Fruit fly (Drosophila melanogaster) whole organism, embryonic: ENCODE measurements around the gene MICU3.

Source experiments
- Asciz ChIP-seq: fragments of 200-800 bp; sonication (Bioruptor generic); optimal IDR thresholded peaks from 2 replicates; lab custom pipeline; 2017; ENCODE audit warnings: missing biosample characterization, mild to moderate bottlenecking, missing genetic modification characterization, missing genetic modification reagents
- Blimp-1 ChIP-seq: fragments of 200-800 bp; sonication (Bioruptor generic); optimal IDR thresholded peaks from 3 replicates; lab custom pipeline; 2018; ENCODE audit warnings: missing biosample characterization, missing genetic modification characterization, mild to moderate bottlenecking, moderate library complexity, missing genetic modification reagents
- CG10147 ChIP-seq: fragments of 200-800 bp; sonication (Bioruptor generic); optimal IDR thresholded peaks from 2 replicates; lab custom pipeline; 2019; ENCODE audit warnings: missing biosample characterization, mild to moderate bottlenecking, missing genetic modification characterization, moderate library complexity
- CG1024 ChIP-seq: fragments of 200-800 bp; sonication (Bioruptor generic); IDR thresholded peaks from 2 replicates; pipeline ENCODE4 v1.3.6; 2022; ENCODE audit warnings: missing biosample characterization, missing genetic modification characterization
- CG10431 ChIP-seq: fragments of 200-800 bp; sonication (Bioruptor generic); optimal IDR thresholded peaks from 3 replicates; lab custom pipeline; 2018; ENCODE audit warnings: missing biosample characterization, mild to moderate bottlenecking, missing genetic modification characterization
- CG11247 ChIP-seq: fragments of 200-800 bp; sonication (Bioruptor generic); IDR thresholded peaks from 2 replicates; pipeline ENCODE4 v1.3.6; 2022; ENCODE audit warnings: missing biosample characterization, missing genetic modification characterization
- CG15514 ChIP-seq: fragments of 200-800 bp; sonication (Bioruptor generic); optimal IDR thresholded peaks from 3 replicates; lab custom pipeline; 2017; ENCODE audit warnings: missing biosample characterization, missing genetic modification characterization, mild to moderate bottlenecking, moderate library complexity, missing genetic modification reagents
- CG17186 ChIP-seq: fragments of 200-800 bp; sonication (Bioruptor generic); optimal IDR thresholded peaks from 3 replicates; lab custom pipeline; 2017; ENCODE audit warnings: missing biosample characterization, missing genetic modification reagents, missing genetic modification characterization
- CG18764 ChIP-seq: fragments of 200-800 bp; sonication (Bioruptor generic); optimal IDR thresholded peaks from 3 replicates; lab custom pipeline; 2016; ENCODE audit warnings: missing biosample characterization, missing genetic modification characterization
- CG2889 ChIP-seq: fragments of 200-800 bp; sonication (Bioruptor generic); IDR thresholded peaks from 3 replicates; pipeline ENCODE4 v1.3.6; 2022; ENCODE audit warnings: missing biosample characterization, missing genetic modification characterization
- CG31224 ChIP-seq: fragments of 200-800 bp; sonication (Bioruptor generic); IDR thresholded peaks from 2 replicates; pipeline ENCODE4 v1.3.6; 2022; ENCODE audit warnings: missing biosample characterization, missing genetic modification characterization
- CG3163 ChIP-seq: fragments of 200-800 bp; sonication (Bioruptor generic); optimal IDR thresholded peaks from 3 replicates; lab custom pipeline; 2016; ENCODE audit warnings: missing biosample characterization, missing genetic modification characterization
- CG4404 ChIP-seq: fragments of 200-800 bp; sonication (Bioruptor generic); IDR thresholded peaks from 2 replicates; pipeline ENCODE4 v1.3.6; 2022; ENCODE audit warnings: missing biosample characterization, missing genetic modification characterization
- CG4617 ChIP-seq: fragments of 200-800 bp; sonication (Bioruptor generic); optimal IDR thresholded peaks from 3 replicates; lab custom pipeline; 2016; ENCODE audit warnings: missing biosample characterization, missing genetic modification characterization, borderline replicate concordance
- CG6683 ChIP-seq: fragments of 200-800 bp; sonication (Bioruptor generic); optimal IDR thresholded peaks from 2 replicates; lab custom pipeline; 2017; ENCODE audit warnings: missing biosample characterization, mild to moderate bottlenecking, missing genetic modification characterization, missing genetic modification reagents
- CG6813 ChIP-seq: fragments of 200-800 bp; sonication (Bioruptor generic); optimal IDR thresholded peaks from 2 replicates; lab custom pipeline; 2017; ENCODE audit warnings: missing biosample characterization, missing genetic modification characterization, mild to moderate bottlenecking, moderate library complexity, missing genetic modification reagents
- CG6854 ChIP-seq: fragments of 200-800 bp; sonication (Bioruptor generic); optimal IDR thresholded peaks from 3 replicates; lab custom pipeline; 2017; ENCODE audit warnings: missing biosample characterization, mild to moderate bottlenecking, missing genetic modification characterization
- CG8089 ChIP-seq: fragments of 200-800 bp; sonication (Bioruptor generic); optimal IDR thresholded peaks from 3 replicates; lab custom pipeline; 2016; ENCODE audit warnings: missing biosample characterization, missing genetic modification characterization
- CG9437 ChIP-seq: fragments of 200-800 bp; sonication (Bioruptor generic); optimal IDR thresholded peaks from 2 replicates; lab custom pipeline; 2018; ENCODE audit warnings: missing biosample characterization, mild to moderate bottlenecking, missing genetic modification characterization
- CkIIα-i1 ChIP-seq: fragments of 200-800 bp; sonication (Bioruptor generic); IDR thresholded peaks from 2 replicates; pipeline ENCODE4 v1.3.6; 2022; ENCODE audit warnings: missing biosample characterization, missing genetic modification characterization
- CrebB ChIP-seq: fragments of 200-800 bp; sonication (Bioruptor generic); optimal IDR thresholded peaks from 3 replicates; lab custom pipeline; 2018; ENCODE audit warnings: missing biosample characterization, mild to moderate bottlenecking, missing genetic modification characterization
- Dbx ChIP-seq: fragments of 200-800 bp; sonication (Bioruptor generic); IDR thresholded peaks from 3 replicates; pipeline ENCODE4 v1.3.6; 2022; ENCODE audit warnings: missing biosample characterization, missing genetic modification characterization
- Drgx ChIP-seq: fragments of 200-800 bp; sonication (Bioruptor generic); IDR thresholded peaks from 2 replicates; pipeline ENCODE4 v1.3.6; 2022; ENCODE audit warnings: missing biosample characterization, missing genetic modification characterization
- HHEX ChIP-seq: fragments of 200-800 bp; sonication (Bioruptor generic); optimal IDR thresholded peaks from 3 replicates; lab custom pipeline; 2017; ENCODE audit warnings: missing biosample characterization, mild to moderate bottlenecking, missing genetic modification characterization, missing genetic modification reagents
- Hr3 ChIP-seq: fragments of 200-800 bp; sonication (Bioruptor generic); optimal IDR thresholded peaks from 3 replicates; lab custom pipeline; 2016; ENCODE audit warnings: missing biosample characterization, missing genetic modification characterization
- Meics ChIP-seq: fragments of 200-800 bp; sonication (Bioruptor generic); optimal IDR thresholded peaks from 2 replicates; lab custom pipeline; 2017; ENCODE audit warnings: missing biosample characterization, mild to moderate bottlenecking, missing genetic modification characterization
- Oaz ChIP-seq: fragments of 200-800 bp; sonication (Bioruptor generic); IDR thresholded peaks from 2 replicates; pipeline ENCODE4 v1.3.6; 2022; ENCODE audit warnings: missing biosample characterization, missing genetic modification characterization
- Ptx1 ChIP-seq: fragments of 200-800 bp; sonication (Bioruptor generic); IDR thresholded peaks from 2 replicates; pipeline ENCODE4 v1.3.6; 2022; ENCODE audit warnings: missing biosample characterization, missing genetic modification characterization
- Six4 ChIP-seq: fragments of 200-800 bp; sonication (Bioruptor generic); optimal IDR thresholded peaks from 2 replicates; lab custom pipeline; 2016; ENCODE audit warnings: missing biosample characterization, missing genetic modification characterization
- Taf1 ChIP-seq: fragments of 200-800 bp; sonication (Bioruptor generic); IDR thresholded peaks from 2 replicates; pipeline ENCODE4 v1.3.6; 2022; ENCODE audit warnings: missing biosample characterization, missing genetic modification characterization
- bbx ChIP-seq: fragments of 200-800 bp; sonication (Bioruptor generic); IDR thresholded peaks from 2 replicates; pipeline ENCODE4 v1.3.6; 2022; ENCODE audit warnings: missing biosample characterization, missing genetic modification characterization; ENCODE audit not compliant: partially characterized antibody
- chn ChIP-seq: fragments of 200-800 bp; sonication (Bioruptor generic); optimal IDR thresholded peaks from 2 replicates; lab custom pipeline; 2016; ENCODE audit warnings: missing biosample characterization, missing genetic modification characterization
- crp ChIP-seq, 2 experiments: fragments of 200-800 bp; sonication (Bioruptor generic); optimal IDR thresholded peaks; 2 replicates in 1 of 2; 3 replicates in 1 of 2; lab custom pipeline; 2017; ENCODE audit warnings: missing biosample characterization in 2 of 2, missing genetic modification characterization in 2 of 2, mild to moderate bottlenecking in 1 of 2, moderate library complexity in 1 of 2
- dan ChIP-seq: fragments of 200-800 bp; sonication (Bioruptor generic); IDR thresholded peaks from 2 replicates; pipeline ENCODE4 v1.3.6; 2022; ENCODE audit warnings: missing biosample characterization, missing genetic modification characterization
- dpn ChIP-seq, 2 experiments: fragments of 200-800 bp; sonication (Bioruptor generic); optimal IDR thresholded peaks; 3 replicates each; lab custom pipeline; 2016; ENCODE audit warnings: missing biosample characterization in 2 of 2, missing genetic modification characterization in 2 of 2
- exex ChIP-seq: fragments of 200-800 bp; sonication (Bioruptor generic); optimal IDR thresholded peaks from 4 replicates; lab custom pipeline; 2018; ENCODE audit warnings: missing biosample characterization, mild to moderate bottlenecking, missing genetic modification characterization, moderate library complexity
- gt ChIP-seq: fragments of 200-800 bp; sonication (Bioruptor generic); IDR thresholded peaks from 2 replicates; pipeline ENCODE4 v1.3.6; 2022; ENCODE audit warnings: missing biosample characterization, missing genetic modification characterization
- ind ChIP-seq: fragments of 200-800 bp; sonication (Bioruptor generic); optimal IDR thresholded peaks from 3 replicates; lab custom pipeline; 2016; ENCODE audit warnings: missing biosample characterization, missing genetic modification characterization
- jing ChIP-seq: fragments of 200-800 bp; sonication (Bioruptor generic); optimal IDR thresholded peaks from 2 replicates; lab custom pipeline; 2018; ENCODE audit warnings: missing biosample characterization, mild to moderate bottlenecking, missing genetic modification characterization
- lab ChIP-seq: fragments of 200-800 bp; sonication (Bioruptor generic); optimal IDR thresholded peaks from 3 replicates; lab custom pipeline; 2017; ENCODE audit warnings: missing biosample characterization, missing genetic modification characterization, mild to moderate bottlenecking, moderate library complexity, missing genetic modification reagents
- phol ChIP-seq: fragments of 200-800 bp; sonication (Bioruptor generic); optimal IDR thresholded peaks from 3 replicates; lab custom pipeline; 2018; ENCODE audit warnings: missing biosample characterization, mild to moderate bottlenecking, missing genetic modification characterization, moderate library complexity
- pita ChIP-seq: fragments of 200-800 bp; sonication (Bioruptor generic); optimal IDR thresholded peaks from 2 replicates; lab custom pipeline; 2017; ENCODE audit warnings: missing biosample characterization, mild to moderate bottlenecking, missing genetic modification characterization
- rib ChIP-seq: fragments of 200-800 bp; sonication (Bioruptor generic); IDR thresholded peaks from 2 replicates; pipeline ENCODE4 v1.3.6; 2022; ENCODE audit warnings: missing biosample characterization, missing genetic modification characterization
- slou ChIP-seq: fragments of 200-800 bp; sonication (Bioruptor generic); optimal IDR thresholded peaks from 3 replicates; lab custom pipeline; 2016; ENCODE audit warnings: missing biosample characterization, missing genetic modification characterization
- stwl ChIP-seq: fragments of 200-800 bp; sonication (Bioruptor generic); optimal IDR thresholded peaks from 3 replicates; lab custom pipeline; 2018; ENCODE audit warnings: missing biosample characterization, mild to moderate bottlenecking, missing genetic modification characterization, moderate library complexity
- tna ChIP-seq: fragments of 200-800 bp; sonication (Bioruptor generic); IDR thresholded peaks from 2 replicates; pipeline ENCODE4 v1.3.6; 2022; ENCODE audit warnings: missing biosample characterization, missing genetic modification characterization; ENCODE audit not compliant: partially characterized antibody
- twi ChIP-seq: fragments of 200-800 bp; optimal IDR thresholded peaks from 2 replicates; lab custom pipeline; 2019; ENCODE audit warnings: missing biosample characterization, mild to moderate bottlenecking, missing genetic modification characterization, moderate library complexity
- unc-4 ChIP-seq: fragments of 200-800 bp; sonication (Bioruptor generic); IDR thresholded peaks from 2 replicates; pipeline ENCODE4 v1.3.6; 2022; ENCODE audit warnings: missing biosample characterization, missing genetic modification characterization; ENCODE audit not compliant: partially characterized antibody

MICU3 gene

DNA sequence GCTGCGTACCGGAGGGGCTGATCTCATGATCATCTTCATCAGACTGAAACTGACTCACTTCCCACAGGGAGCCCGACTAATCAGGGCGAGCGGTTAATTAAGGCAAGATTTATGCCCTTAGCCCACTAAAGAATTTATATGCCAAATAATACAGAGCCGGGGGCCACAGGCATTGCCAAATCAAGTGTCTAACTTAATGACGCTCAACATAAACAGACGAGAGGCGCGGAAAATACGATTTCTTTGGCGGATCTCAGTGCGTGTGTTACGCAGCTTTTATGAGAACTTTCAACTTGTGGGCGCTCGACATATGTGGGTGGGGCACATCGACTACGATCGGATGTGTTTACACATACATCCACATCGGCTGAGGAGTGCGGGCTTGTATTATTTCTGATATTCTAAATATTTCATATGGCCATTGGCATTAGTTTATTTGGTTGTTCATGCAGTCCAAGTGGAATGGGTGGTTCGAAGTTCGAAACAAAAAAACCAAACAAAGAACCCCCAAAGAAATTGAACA is 20.2 kb upstream of the MICU3 start (continued):
- TF ChIP-seq CG6683: no peak
- TF ChIP-seq Six4 (GFP tag; lab: Kevin White, UChicago): no peak
- TF ChIP-seq CG9437 (GFP tag; lab: Kevin White, UChicago): no peak
- no peak for TF ChIP-seq tna (GFP tag; lab: Robert Waterston, UW)
- no peak for TF ChIP-seq crp (GFP tag; optimal IDR thresholded peaks at IDR 0.05; lab: Kevin White, UChicago)

DNA sequence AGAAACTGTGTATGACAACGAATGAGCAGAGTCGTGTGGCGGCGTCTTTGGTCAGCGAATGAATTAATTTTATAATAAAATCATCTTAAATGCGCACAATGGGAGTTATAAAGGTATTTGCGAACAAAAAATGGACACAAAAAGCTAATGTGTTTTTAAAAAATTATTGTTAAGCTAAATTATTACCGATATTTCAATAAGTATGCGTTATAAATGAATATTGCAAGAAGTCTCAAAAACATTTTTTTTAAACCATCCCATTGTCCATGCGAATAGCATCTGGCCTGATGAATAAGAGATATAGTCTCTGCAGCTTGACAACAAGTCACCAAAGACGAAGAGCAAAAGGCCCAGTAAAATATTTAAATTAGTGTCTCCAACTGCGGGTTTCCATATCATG is 16.1 kb upstream of the MICU3 start:
- TF ChIP-seq rib (GFP tag; lab: Robert Waterston, UW) (0 out of 2 replicates have a peak, but pooled peaks have one; percentile 36), tna (GFP tag; lab: Robert Waterston, UW) (no peak), CG10431 (no peak), bbx (GFP tag; lab: Robert Waterston, UW) (no peak), Ptx1 (peak; percentile 68), phol (peak; percentile 63), Asciz (peak; percentile 72), slou (peak; percentile 6), CG31224 (GFP tag; lab: Robert Waterston, UW) (peak; percentile 51; the same call in 1 of the 2 replicates), CG8089 (GFP tag; lab: Kevin White, UChicago) (no peak), dpn (GFP tag; optimal IDR thresholded peaks at IDR 0.05; lab: Kevin White, UChicago) (peak; percentile 38 to 47), Blimp-1 (GFP tag; lab: Kevin White, UChicago) (peak; percentile 58), CG15514 (peak; percentile 36), CG10147 (GFP tag; lab: Kevin White, UChicago) (peak; percentile 68), exex (tag; lab: Kevin White, UChicago) (no peak), stwl (no peak), CG11247 (GFP tag; lab: Robert Waterston, UW) (peak; percentile 49; the same call in 1 of the 2 replicates), CG6854 (peak; percentile 44), CG6813 (peak; percentile 18), dan (GFP tag; lab: Robert Waterston, UW) (no peak), CG17186 (GFP tag; lab: Kevin White, UChicago) (no peak), CkIIα-i1 (GFP tag; lab: Robert Waterston, UW) (no peak), twi (tag; lab: Kevin White, UChicago) (no peak), CG18764 (GFP tag; lab: Kevin White, UChicago) (peak; percentile 35), gt (no peak), CG3163 (GFP tag; lab: Kevin White, UChicago) (peak; percentile 6), Meics (GFP tag; lab: Kevin White, UChicago) (peak; percentile 71), CG1024 (GFP tag; lab: Robert Waterston, UW) (no peak), Taf1 (GFP tag; lab: Robert Waterston, UW) (peak; percentile 34; the same call in 1 of the 2 replicates), pita (GFP tag; lab: Kevin White, UChicago) (no peak), Oaz (GFP tag; lab: Robert Waterston, UW) (peak; percentile 64; the same call in 1 of the 2 replicates), chn (no peak), HHEX (GFP tag; lab: Kevin White, UChicago) (peak; percentile 54), CG4404 (no peak), Drgx (no peak), CG2889 (GFP tag; lab: Robert Waterston, UW) (peak; percentile 54; the same call in 1 of the 3 replicates), ind (peak; percentile 50), CrebB (tag; lab: Kevin White, UChicago) (peak; percentile 11), Dbx (GFP tag; lab: Robert Waterston, UW) (no peak), jing (GFP tag; lab: Kevin White, UChicago) (no peak), unc-4 (no peak), CG4617 (GFP tag; lab: Kevin White, UChicago) (no peak), lab (GFP tag; lab: Kevin White, UChicago) (peak; percentile 76), Hr3 (GFP tag; lab: Kevin White, UChicago) (peak; percentile 18)
